Worm (Caenorhabditis elegans) whole organism, L1 larva: ENCODE data around the gene Y71H2AM.29.

Experiments
- ceh-82 ChIP-seq, 3 experiments: fragments of 150-350 bp in 1 of 3; sonication (generic microtip) in 2 of 3; optimal IDR thresholded peaks; 2 replicates each; lab custom pipeline; 2014 to 2017; ENCODE audit warnings: missing biosample characterization in 3 of 3, missing genetic modification characterization in 3 of 3
- elt-3 ChIP-seq, 6 experiments: fragments of 150-350 bp in 1 of 6; sonication (generic microtip); optimal IDR thresholded peaks; 2 replicates each; lab custom pipeline; 2017 to 2018; ENCODE audit warnings: missing biosample characterization in 6 of 6, missing genetic modification characterization in 6 of 6, inconsistent platforms in 1 of 6
- fkh-10 ChIP-seq: sonication (generic microtip); optimal IDR thresholded peaks from 2 replicates; lab custom pipeline; 2017; ENCODE audit warnings: missing biosample characterization, missing genetic modification reagents, missing genetic modification characterization
- lin-35 ChIP-seq, 2 experiments: fragments of 150-350 bp; optimal IDR thresholded peaks; 2 replicates each; lab custom pipeline; 2014; ENCODE audit warnings: missing biosample characterization in 2 of 2, missing genetic modification characterization in 2 of 2, missing genetic modification reagents in 2 of 2
- mdl-1 ChIP-seq, 2 experiments: fragments of 150-350 bp; optimal IDR thresholded peaks; 2 replicates each; lab custom pipeline; 2014 to 2017; ENCODE audit warnings: missing biosample characterization in 2 of 2, missing genetic modification characterization in 2 of 2, inconsistent platforms in 1 of 2
- pqm-1 ChIP-seq: sonication (generic microtip); optimal IDR thresholded peaks from 3 replicates; lab custom pipeline; 2017; ENCODE audit warnings: missing biosample characterization, missing genetic modification characterization
- tbx-2 ChIP-seq: sonication (generic microtip); optimal IDR thresholded peaks from 2 replicates; lab custom pipeline; 2016; ENCODE audit warnings: missing genetic modification characterization, missing compliant biosample characterization
- unc-98 ChIP-seq: fragments of 200-800 bp; sonication (Bioruptor generic); IDR thresholded peaks from 2 replicates; pipeline ENCODE4 v1.3.6; 2022; ENCODE audit warnings: missing genetic modification characterization, missing compliant biosample characterization

DNA sequence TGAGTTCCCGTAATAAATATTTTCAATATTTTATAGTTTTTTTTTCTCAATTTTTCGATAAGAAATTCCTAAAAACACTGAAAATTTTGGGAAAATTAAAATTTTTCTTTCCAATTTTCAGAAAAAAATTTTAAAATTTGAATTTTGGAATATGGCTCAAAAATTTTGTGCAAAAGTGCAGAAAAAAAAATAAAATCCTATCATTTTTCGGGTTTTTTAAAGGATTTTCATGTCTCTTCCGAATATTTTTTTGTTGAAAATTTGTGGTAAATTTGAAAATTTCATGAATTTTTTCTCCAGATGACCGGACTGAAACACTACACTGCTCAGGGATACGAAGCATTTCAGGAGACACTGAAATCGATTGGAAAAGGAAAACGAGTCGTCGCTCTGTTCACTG is 1.8 kb downstream of the Y71H2AM.29 start, which contains the start of gene txdc-17:
- TF ChIP-seq ceh-82 (tag; optimal IDR thresholded peaks at IDR 0.05; lab: Kevin White, UChicago) (no peak), pqm-1 (tag; lab: Kevin White, UChicago) (no peak), unc-98 (GFP tag; lab: Robert Waterston, UW) (no peak), tbx-2 (tag; lab: Kevin White, UChicago) (no peak), elt-3 (tag; optimal IDR thresholded peaks at IDR 0.05; lab: Kevin White, UChicago) (no peak), fkh-10 (GFP tag; lab: Kevin White, UChicago) (no peak), lin-35 (GFP tag; optimal IDR thresholded peaks at IDR 0.05; lab: Kevin White, UChicago) (no peak), mdl-1 (tag; optimal IDR thresholded peaks at IDR 0.05; lab: Kevin White, UChicago) (no peak)
